Worm (Caenorhabditis elegans) whole organism, L1 larva: ENCODE measurements around the gene F01F1.14.
A peak's percentile ranks its signal among the peaks of the same experiment; 100 is the strongest.

Experiments
- Y116A8C.19 ChIP-seq: sonication (generic microtip); optimal IDR thresholded peaks from 2 replicates; lab custom pipeline; 2016; ENCODE audit warnings: missing compliant biosample characterization, missing genetic modification characterization, borderline replicate concordance
- alr-1 ChIP-seq: fragments of 200-800 bp; sonication (Bioruptor generic); optimal IDR thresholded peaks from 2 replicates; lab custom pipeline; 2018; ENCODE audit warnings: borderline replicate concordance, mild to moderate bottlenecking, missing genetic modification characterization, missing compliant biosample characterization
- ama-1 ChIP-seq: fragments of 150-350 bp; optimal IDR thresholded peaks from 2 replicates; lab custom pipeline; 2014
- ceh-63 ChIP-seq: fragments of 200-800 bp; sonication (Bioruptor generic); optimal IDR thresholded peaks from 2 replicates; lab custom pipeline; 2018; ENCODE audit warnings: mild to moderate bottlenecking, missing genetic modification characterization, missing compliant biosample characterization
- ceh-90 ChIP-seq: sonication (generic microtip); optimal IDR thresholded peaks from 2 replicates; lab custom pipeline; 2016; ENCODE audit warnings: missing genetic modification characterization, missing compliant biosample characterization
- ces-1 ChIP-seq: fragments of 150-350 bp; optimal IDR thresholded peaks from 2 replicates; lab custom pipeline; 2014; ENCODE audit warnings: missing biosample characterization, missing genetic modification reagents, missing genetic modification characterization
- dpl-1 ChIP-seq, 3 experiments: fragments of 150-350 bp in 2 of 3; sonication (generic microtip) in 1 of 3; optimal IDR thresholded peaks; 2 replicates each; lab custom pipeline; 2014 to 2017; ENCODE audit warnings: missing biosample characterization in 3 of 3, missing genetic modification characterization in 3 of 3, missing genetic modification reagents in 3 of 3
- efl-1 ChIP-seq, 4 experiments: fragments of 150-350 bp; optimal IDR thresholded peaks in 3 of 4; peaks in 1 of 4; 1 replicate in 1 of 4; 2 replicates in 3 of 4; lab custom pipeline; 2014; ENCODE audit warnings: missing biosample characterization in 2 of 4, missing genetic modification characterization in 2 of 4, missing genetic modification reagents in 2 of 4
- egl-13 ChIP-seq: sonication (generic microtip); optimal IDR thresholded peaks from 2 replicates; lab custom pipeline; 2016; ENCODE audit warnings: missing genotype, missing genetic modification reagents, missing genetic modification characterization, missing compliant biosample characterization
- egl-27 ChIP-seq, 2 experiments: fragments of 150-350 bp in 1 of 2; sonication (generic microtip); optimal IDR thresholded peaks; 3 replicates each; lab custom pipeline; 2017 to 2018; ENCODE audit warnings: missing biosample characterization in 2 of 2, missing genetic modification characterization in 2 of 2, missing genetic modification reagents in 2 of 2
- elt-2 ChIP-seq: sonication (generic microtip); optimal IDR thresholded peaks from 2 replicates; lab custom pipeline; 2016; ENCODE audit warnings: missing genetic modification characterization, mild to moderate bottlenecking, inconsistent platforms, missing compliant biosample characterization, missing genetic modification reagents
- elt-3 ChIP-seq, 6 experiments: fragments of 150-350 bp in 1 of 6; sonication (generic microtip); optimal IDR thresholded peaks; 2 replicates each; lab custom pipeline; 2017 to 2018; ENCODE audit warnings: missing biosample characterization in 6 of 6, missing genetic modification characterization in 6 of 6, inconsistent platforms in 1 of 6
- ets-5 ChIP-seq: fragments of 200-800 bp; sonication (Bioruptor generic); IDR thresholded peaks from 2 replicates; pipeline ENCODE4 v1.3.6; 2022; ENCODE audit warnings: missing genetic modification characterization, missing compliant biosample characterization
- fkh-4 ChIP-seq: sonication (generic microtip); optimal IDR thresholded peaks from 2 replicates; lab custom pipeline; 2016; ENCODE audit warnings: missing compliant biosample characterization, missing genetic modification characterization, borderline replicate concordance
- fkh-8 ChIP-seq: sonication (generic microtip); optimal IDR thresholded peaks from 2 replicates; lab custom pipeline; 2016; ENCODE audit warnings: mild to moderate bottlenecking, missing genetic modification characterization, missing compliant biosample characterization
- grh-1 ChIP-seq: fragments of 200-800 bp; sonication (Bioruptor generic); IDR thresholded peaks from 2 replicates; pipeline ENCODE4 v1.3.6; 2022; ENCODE audit warnings: missing genetic modification reagents, missing genetic modification characterization, missing compliant biosample characterization
- hlh-17 ChIP-seq: fragments of 200-800 bp; sonication (Bioruptor generic); optimal IDR thresholded peaks from 2 replicates; lab custom pipeline; 2018; ENCODE audit warnings: missing genetic modification characterization, mild to moderate bottlenecking, missing compliant biosample characterization, moderate library complexity, borderline replicate concordance
- irx-1 ChIP-seq: sonication (generic microtip); optimal IDR thresholded peaks from 2 replicates; lab custom pipeline; 2016; ENCODE audit warnings: missing genetic modification characterization, missing compliant biosample characterization
- isw-1 ChIP-seq: fragments of 200-800 bp; sonication (Bioruptor generic); IDR thresholded peaks from 2 replicates; pipeline ENCODE4 v1.3.6; 2022; ENCODE audit warnings: missing genetic modification characterization, missing compliant biosample characterization
- jun-1 ChIP-seq: fragments of 150-350 bp; optimal IDR thresholded peaks from 2 replicates; lab custom pipeline; 2014; ENCODE audit warnings: missing biosample characterization, missing genetic modification reagents, missing genetic modification characterization
- lin-13 ChIP-seq: fragments of 150-350 bp; optimal IDR thresholded peaks from 2 replicates; lab custom pipeline; 2014; ENCODE audit warnings: missing biosample characterization, missing genetic modification reagents, missing genetic modification characterization
- lin-15B ChIP-seq: fragments of 150-350 bp; sonication (generic microtip); optimal IDR thresholded peaks from 3 replicates; lab custom pipeline; 2014; ENCODE audit warnings: missing biosample characterization, missing genetic modification characterization
- lin-39 ChIP-seq: fragments of 150-350 bp; optimal IDR thresholded peaks from 2 replicates; lab custom pipeline; 2014; ENCODE audit warnings: missing biosample characterization, missing genetic modification reagents, missing genetic modification characterization
- mab-9 ChIP-seq: fragments of 200-800 bp; sonication (Bioruptor generic); IDR thresholded peaks from 2 replicates; pipeline ENCODE4 v1.3.6; 2022; ENCODE audit warnings: missing genetic modification reagents, missing genetic modification characterization, missing compliant biosample characterization
- mdl-1 ChIP-seq, 2 experiments: fragments of 150-350 bp; optimal IDR thresholded peaks; 2 replicates each; lab custom pipeline; 2014 to 2017; ENCODE audit warnings: missing biosample characterization in 2 of 2, missing genetic modification characterization in 2 of 2, inconsistent platforms in 1 of 2
- mef-2 ChIP-seq: fragments of 150-350 bp; optimal IDR thresholded peaks from 2 replicates; lab custom pipeline; 2014; ENCODE audit warnings: missing biosample characterization, missing genetic modification characterization
- mep-1 ChIP-seq: fragments of 150-350 bp; optimal IDR thresholded peaks from 2 replicates; lab custom pipeline; 2014; ENCODE audit warnings: missing biosample characterization, missing genetic modification characterization
- nhr-11 ChIP-seq: fragments of 150-350 bp; optimal IDR thresholded peaks from 2 replicates; lab custom pipeline; 2014; ENCODE audit warnings: missing biosample characterization, missing genetic modification characterization
- nhr-12 ChIP-seq: sonication (generic microtip); optimal IDR thresholded peaks from 2 replicates; lab custom pipeline; 2017; ENCODE audit warnings: missing biosample characterization, missing genetic modification characterization
- nhr-19 ChIP-seq: fragments of 200-800 bp; sonication (Bioruptor generic); conservative IDR thresholded peaks from 2 replicates; pipeline ENCODE4 v1.3.6; 2022; ENCODE audit warnings: missing genetic modification characterization, missing compliant biosample characterization
- nhr-20 ChIP-seq: sonication (generic microtip); optimal IDR thresholded peaks from 2 replicates; lab custom pipeline; 2016; ENCODE audit warnings: mild to moderate bottlenecking, missing genetic modification characterization, missing compliant biosample characterization
- nhr-237 ChIP-seq: fragments of 150-350 bp; optimal IDR thresholded peaks from 2 replicates; lab custom pipeline; 2014; ENCODE audit warnings: missing biosample characterization, missing genetic modification characterization
- nhr-28 ChIP-seq: fragments of 150-350 bp; optimal IDR thresholded peaks from 2 replicates; lab custom pipeline; 2014; ENCODE audit warnings: missing biosample characterization, missing genetic modification characterization
- nhr-47 ChIP-seq: sonication (generic microtip); optimal IDR thresholded peaks from 2 replicates; lab custom pipeline; 2016; ENCODE audit warnings: mild to moderate bottlenecking, missing genetic modification characterization, moderate library complexity, missing compliant biosample characterization
- nhr-77 ChIP-seq: fragments of 150-350 bp; optimal IDR thresholded peaks from 2 replicates; lab custom pipeline; 2014; ENCODE audit warnings: missing biosample characterization, missing genetic modification characterization
- nhr-85 ChIP-seq: sonication (generic microtip); peaks from one replicate; lab custom pipeline; 2016; ENCODE audit warnings: missing genetic modification characterization, inconsistent platforms, missing compliant biosample characterization
- nhr-90 ChIP-seq: sonication (generic microtip); optimal IDR thresholded peaks from 2 replicates; lab custom pipeline; 2016; ENCODE audit warnings: mild to moderate bottlenecking, missing genetic modification characterization, missing compliant biosample characterization; ENCODE audit not compliant: poor library complexity
- pqm-1 ChIP-seq: sonication (generic microtip); optimal IDR thresholded peaks from 3 replicates; lab custom pipeline; 2017; ENCODE audit warnings: missing biosample characterization, missing genetic modification characterization
- rnt-1 ChIP-seq: sonication (generic microtip); optimal IDR thresholded peaks from 2 replicates; lab custom pipeline; 2016; ENCODE audit warnings: mild to moderate bottlenecking, missing genetic modification characterization, moderate library complexity, missing compliant biosample characterization
- skn-1 ChIP-seq: fragments of 150-350 bp; optimal IDR thresholded peaks from 2 replicates; lab custom pipeline; 2014; ENCODE audit warnings: missing biosample characterization, missing genetic modification characterization
- snpc-4 ChIP-seq: fragments of 150-350 bp; optimal IDR thresholded peaks from 2 replicates; lab custom pipeline; 2014; ENCODE audit warnings: missing biosample characterization, missing genetic modification characterization
- sptf-1 ChIP-seq: fragments of 150-350 bp; optimal IDR thresholded peaks from 2 replicates; lab custom pipeline; 2014; ENCODE audit warnings: missing biosample characterization, missing genetic modification characterization
- tbx-2 ChIP-seq: sonication (generic microtip); optimal IDR thresholded peaks from 2 replicates; lab custom pipeline; 2016; ENCODE audit warnings: missing genetic modification characterization, missing compliant biosample characterization
- tlp-1 ChIP-seq: fragments of 150-350 bp; optimal IDR thresholded peaks from 2 replicates; lab custom pipeline; 2014; ENCODE audit warnings: missing biosample characterization, missing genetic modification characterization
- unc-130 ChIP-seq: fragments of 150-350 bp; optimal IDR thresholded peaks from 2 replicates; lab custom pipeline; 2017; ENCODE audit warnings: missing biosample characterization, missing genetic modification characterization, inconsistent platforms
- unc-30 ChIP-seq: sonication (generic microtip); optimal IDR thresholded peaks from 2 replicates; lab custom pipeline; 2017; ENCODE audit warnings: missing biosample characterization, missing genetic modification characterization
- unc-98 ChIP-seq: fragments of 200-800 bp; sonication (Bioruptor generic); IDR thresholded peaks from 2 replicates; pipeline ENCODE4 v1.3.6; 2022; ENCODE audit warnings: missing genetic modification characterization, missing compliant biosample characterization
- zag-1 ChIP-seq: fragments of 150-350 bp; optimal IDR thresholded peaks from 2 replicates; lab custom pipeline; 2014; ENCODE audit warnings: missing biosample characterization, missing genetic modification characterization
- zip-4 ChIP-seq: fragments of 200-800 bp; sonication (Bioruptor generic); optimal IDR thresholded peaks from 2 replicates; lab custom pipeline; 2018; ENCODE audit warnings: mild to moderate bottlenecking, missing genetic modification characterization, moderate library complexity, missing compliant biosample characterization
- ztf-11 ChIP-seq, 2 experiments: sonication (generic microtip); optimal IDR thresholded peaks; 2 replicates each; lab custom pipeline; 2016 to 2017; ENCODE audit warnings: missing genetic modification characterization in 2 of 2, missing biosample characterization in 1 of 2, missing compliant biosample characterization in 1 of 2

The F01F1.14 gene

DNA sequence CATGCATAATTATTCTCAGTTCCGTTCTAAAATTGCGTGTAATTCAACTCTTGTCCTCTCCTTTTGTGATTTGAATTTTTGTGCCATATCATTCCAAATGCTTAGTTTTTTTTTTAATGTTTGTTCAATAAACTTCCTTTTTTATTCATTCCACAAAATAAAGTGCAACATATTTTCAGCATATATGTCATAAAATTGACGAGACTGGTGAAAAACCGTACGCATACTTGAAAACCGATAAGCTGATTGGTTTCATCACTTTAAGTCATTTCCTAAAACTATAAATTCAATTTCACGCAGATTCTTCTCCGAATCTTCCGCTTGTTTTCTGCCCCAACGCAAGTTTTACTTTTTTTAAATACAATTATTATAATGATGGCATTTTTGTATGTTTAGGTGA, 23.7 kb downstream of the F01F1.14 start, which contains the start of gene dpf-4:
Gene dpf-4 (plus strand): TSS at position 301 of the 400 bp plus-strand sequence.
- TF ChIP-seq ets-5 (GFP tag; lab: Robert Waterston, UW) (no peak), efl-1 (optimal IDR thresholded peaks at IDR 0.05; lab: Kevin White, UChicago) (no peak), efl-1 (GFP tag; optimal IDR thresholded peaks at IDR 0.05 in 1 of 2; lab: Kevin White, UChicago) (peak in 1 of 2 experiments; percentile 75)

DNA sequence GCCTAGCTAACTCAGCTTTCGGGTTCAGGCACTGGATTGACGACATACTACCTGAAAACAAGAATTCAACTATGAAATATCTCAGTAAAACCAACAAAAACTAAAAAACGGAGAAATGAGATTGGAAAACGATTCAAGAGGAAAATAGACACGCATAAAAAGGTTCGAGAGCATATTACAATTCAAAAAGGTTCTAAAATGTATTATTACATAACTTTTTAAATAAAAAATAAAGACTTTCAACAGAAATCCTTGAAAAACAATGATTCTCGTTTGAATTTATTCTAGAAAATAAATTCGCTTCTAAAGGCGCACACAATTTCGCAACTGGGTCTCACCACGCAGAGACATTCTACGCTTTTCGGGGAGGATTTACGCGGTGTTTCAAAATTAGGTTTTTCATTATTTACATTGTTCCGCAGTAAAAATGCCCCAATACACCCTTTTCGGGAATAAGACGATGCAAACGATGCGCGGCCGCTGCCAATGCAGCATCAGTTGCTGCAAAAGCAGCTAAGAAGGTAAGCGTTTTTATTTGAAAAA, 27.0 kb downstream of the F01F1.14 start, which contains the start of the genes cct-6 and alh-9:
Gene cct-6 (minus strand): TSS at position 51 of the 543 bp plus-strand sequence.
Gene alh-9 (plus strand): TSS at position 382 of the 543 bp plus-strand sequence.
- TF ChIP-seq elt-3 (tag; optimal IDR thresholded peaks at IDR 0.05; lab: Kevin White, UChicago) = peak in 3 of 6 experiments; percentile 24 to 92 (median 60)
- peak; percentile 8 for TF ChIP-seq nhr-11
- no peak for TF ChIP-seq fkh-4 (tag; lab: Kevin White, UChicago)
- peak; percentile 51 for TF ChIP-seq snpc-4 (tag; lab: Kevin White, UChicago)
- TF ChIP-seq rnt-1 (tag; lab: Kevin White, UChicago) = peak; percentile 81
- peak; percentile 30 for TF ChIP-seq irx-1 (tag; lab: Kevin White, UChicago)
- peak; percentile 95 to 98 (median 96) for TF ChIP-seq dpl-1 (GFP tag; optimal IDR thresholded peaks at IDR 0.05; lab: Kevin White, UChicago)
- TF ChIP-seq lin-39 (tag; lab: Kevin White, UChicago) = peak; percentile 33
- peak; percentile 49 for TF ChIP-seq ama-1 (lab: Kevin White, UChicago)
- TF ChIP-seq nhr-12 (tag; lab: Kevin White, UChicago) = no peak
- TF ChIP-seq unc-30 (tag; lab: Kevin White, UChicago) = no peak
- peak; percentile 42 for TF ChIP-seq egl-13 (tag; lab: Kevin White, UChicago)
- peak; percentile 75 for TF ChIP-seq fkh-8 (tag; lab: Kevin White, UChicago)
- TF ChIP-seq nhr-47 (tag; lab: Kevin White, UChicago) = peak; percentile 81
- TF ChIP-seq sptf-1 (tag; lab: Kevin White, UChicago) = no peak
- no peak for TF ChIP-seq ets-5 (GFP tag; lab: Robert Waterston, UW)
- TF ChIP-seq mep-1 (tag; lab: Kevin White, UChicago) = peak; percentile 93
- peak; percentile 76 for TF ChIP-seq tbx-2 (tag; lab: Kevin White, UChicago)
- peak; percentile 78 for TF ChIP-seq nhr-19 (GFP tag; lab: Robert Waterston, UW)
- no peak for TF ChIP-seq tlp-1 (tag; lab: Kevin White, UChicago)
- no peak for TF ChIP-seq mab-9
- peak; percentile 81 for TF ChIP-seq isw-1
- TF ChIP-seq unc-98 (GFP tag; lab: Robert Waterston, UW) = no peak
- TF ChIP-seq Y116A8C.19 (tag; lab: Kevin White, UChicago) = no peak
- no peak for TF ChIP-seq pqm-1 (tag; lab: Kevin White, UChicago)
- TF ChIP-seq nhr-85 = peak; percentile 82
- peak; percentile 84 for TF ChIP-seq nhr-20
- no peak for TF ChIP-seq ces-1 (GFP tag; lab: Kevin White, UChicago)
- TF ChIP-seq ceh-63 (GFP tag; lab: Kevin White, UChicago) = no peak
- TF ChIP-seq lin-13 (GFP tag; lab: Kevin White, UChicago) = peak; percentile 83
- peak; percentile 76 for TF ChIP-seq nhr-77 (tag; lab: Kevin White, UChicago)
- TF ChIP-seq jun-1 (tag; lab: Kevin White, UChicago) = peak; percentile 65
- peak; percentile 63 for TF ChIP-seq nhr-237
- peak; percentile 56 for TF ChIP-seq grh-1 (GFP tag; lab: Robert Waterston, UW)
- TF ChIP-seq hlh-17 (GFP tag; lab: Kevin White, UChicago) = no peak
- peak in 1 of 2 experiments; percentile 83 for TF ChIP-seq mdl-1 (tag; optimal IDR thresholded peaks at IDR 0.05; lab: Kevin White, UChicago)
- TF ChIP-seq unc-130 = peak; percentile 88
- peak in 1 of 2 experiments; percentile 8 for TF ChIP-seq ztf-11 (tag; optimal IDR thresholded peaks at IDR 0.05; lab: Kevin White, UChicago)
- TF ChIP-seq nhr-28 (tag; lab: Kevin White, UChicago) = no peak
- no peak for TF ChIP-seq alr-1 (tag; lab: Kevin White, UChicago)
- peak; percentile 38 for TF ChIP-seq elt-2 (tag; lab: Kevin White, UChicago)
- TF ChIP-seq zip-4 (GFP tag; lab: Kevin White, UChicago) = peak; percentile 33
- TF ChIP-seq egl-27 (tag; optimal IDR thresholded peaks at IDR 0.05; lab: Kevin White, UChicago) = no peak
- TF ChIP-seq mef-2 (tag; lab: Kevin White, UChicago) = no peak
- peak; percentile 73 for TF ChIP-seq lin-15B (tag; lab: Kevin White, UChicago)
- no peak for TF ChIP-seq zag-1 (tag; lab: Kevin White, UChicago)
- TF ChIP-seq ceh-90 (tag; lab: Kevin White, UChicago) = peak; percentile 7
- TF ChIP-seq skn-1 = peak; percentile 84
- TF ChIP-seq nhr-90 (tag; lab: Kevin White, UChicago) = peak; percentile 65
